Worm (Caenorhabditis elegans) whole organism, young adult: ENCODE results near the gene C53A5.11.

Experiments
- B0019.2 ChIP-seq: fragments of 200-800 bp; sonication (Bioruptor generic); conservative IDR thresholded peaks from 2 replicates; pipeline ENCODE4 v1.3.6; 2022; ENCODE audit warnings: missing genetic modification reagents, missing genetic modification characterization, missing compliant biosample characterization
- C17E4.6 ChIP-seq: fragments of 200-800 bp; sonication (Bioruptor generic); IDR thresholded peaks from 2 replicates; pipeline ENCODE4 v1.3.6; 2022; ENCODE audit warnings: missing genetic modification reagents, missing genetic modification characterization, missing compliant biosample characterization
- F23B12.7 ChIP-seq: sonication (generic microtip); optimal IDR thresholded peaks from 2 replicates; lab custom pipeline; 2017; ENCODE audit warnings: missing genetic modification characterization, mild to moderate bottlenecking, missing compliant biosample characterization, antibody characterized with exemption, moderate library complexity; ENCODE audit not compliant: insufficient read depth
- F49E8.2 ChIP-seq: sonication (generic microtip); optimal IDR thresholded peaks from 3 replicates; lab custom pipeline; 2017; ENCODE audit warnings: missing genetic modification characterization, mild to moderate bottlenecking, missing compliant biosample characterization, antibody characterized with exemption, moderate library complexity; ENCODE audit not compliant: insufficient read depth
- T07F8.4 ChIP-seq: sonication (generic microtip); optimal IDR thresholded peaks from 2 replicates; lab custom pipeline; 2016; ENCODE audit warnings: mild to moderate bottlenecking, missing genetic modification characterization, moderate library complexity, missing compliant biosample characterization
- Y53G8AR.9 ChIP-seq: fragments of 200-800 bp; sonication (Bioruptor generic); conservative IDR thresholded peaks from 2 replicates; pipeline ENCODE4 v1.3.6; 2022; ENCODE audit warnings: missing genetic modification reagents, missing genetic modification characterization, missing compliant biosample characterization
- Y95B8A.8 ChIP-seq: fragments of 200-800 bp; sonication (Bioruptor generic); IDR thresholded peaks from 2 replicates; pipeline ENCODE4 v1.3.6; 2022; ENCODE audit warnings: missing genetic modification reagents, missing genetic modification characterization, missing compliant biosample characterization
- attf-3 ChIP-seq: fragments of 200-800 bp; sonication (Bioruptor generic); conservative IDR thresholded peaks from 2 replicates; pipeline ENCODE4 v1.3.6; 2022; ENCODE audit warnings: missing genetic modification reagents, missing genetic modification characterization, missing compliant biosample characterization
- attf-5 ChIP-seq: fragments of 200-800 bp; sonication (Bioruptor generic); optimal IDR thresholded peaks from 2 replicates; lab custom pipeline; 2018; ENCODE audit warnings: mild to moderate bottlenecking, missing genetic modification characterization, missing compliant biosample characterization
- attf-6 ChIP-seq: fragments of 200-800 bp; sonication (Bioruptor generic); IDR thresholded peaks from 2 replicates; pipeline ENCODE4 v1.3.6; 2022; ENCODE audit warnings: missing genetic modification reagents, missing genetic modification characterization, missing compliant biosample characterization
- ceh-91 ChIP-seq: fragments of 200-800 bp; sonication (Bioruptor generic); IDR thresholded peaks from 2 replicates; pipeline ENCODE4 v1.3.6; 2022; ENCODE audit warnings: missing genetic modification reagents, missing genetic modification characterization, missing compliant biosample characterization
- chd-7 ChIP-seq: sonication (generic microtip); optimal IDR thresholded peaks from 2 replicates; lab custom pipeline; 2016; ENCODE audit warnings: mild to moderate bottlenecking, missing genetic modification characterization, moderate library complexity, missing compliant biosample characterization
- dox-1 ChIP-seq: fragments of 200-800 bp; sonication (Bioruptor generic); IDR thresholded peaks from 2 replicates; pipeline ENCODE4 v1.3.6; 2022; ENCODE audit warnings: missing genetic modification reagents, missing genetic modification characterization, missing compliant biosample characterization
- dpl-1 ChIP-seq: fragments of 150-350 bp; optimal IDR thresholded peaks from 2 replicates; lab custom pipeline; 2014; ENCODE audit warnings: missing biosample characterization, missing genetic modification reagents, missing genetic modification characterization
- egl-44 ChIP-seq: fragments of 200-800 bp; sonication (Bioruptor generic); IDR thresholded peaks from 2 replicates; pipeline ENCODE4 v1.3.6; 2022; ENCODE audit warnings: missing genetic modification reagents, missing genetic modification characterization, missing compliant biosample characterization
- ets-4 ChIP-seq: fragments of 200-800 bp; sonication (Bioruptor generic); optimal IDR thresholded peaks from 2 replicates; lab custom pipeline; 2018; ENCODE audit warnings: mild to moderate bottlenecking, missing genetic modification characterization, missing compliant biosample characterization
- fkh-3 ChIP-seq: sonication (generic microtip); optimal IDR thresholded peaks from 2 replicates; lab custom pipeline; 2016; ENCODE audit warnings: mild to moderate bottlenecking, missing genetic modification characterization, missing compliant biosample characterization
- hrde-1 ChIP-seq: sonication (generic microtip); optimal IDR thresholded peaks from 2 replicates; lab custom pipeline; 2016; ENCODE audit warnings: missing genetic modification characterization, mild to moderate bottlenecking, missing compliant biosample characterization, moderate library complexity, missing genotype, missing genetic modification reagents, borderline replicate concordance
- hsf-1 ChIP-seq: fragments of 200-800 bp; sonication (Bioruptor generic); IDR thresholded peaks from 2 replicates; pipeline ENCODE4 v1.3.6; 2022; ENCODE audit warnings: missing genetic modification reagents, missing genetic modification characterization, missing compliant biosample characterization
- let-607 ChIP-seq, 2 experiments: fragments of 200-800 bp in 1 of 2; sonication (Bioruptor generic) in 1 of 2; sonication (generic microtip) in 1 of 2; optimal IDR thresholded peaks; 2 replicates each; lab custom pipeline; 2016 to 2018; ENCODE audit warnings: mild to moderate bottlenecking in 2 of 2, missing compliant biosample characterization in 2 of 2, missing genetic modification characterization in 2 of 2, moderate library complexity in 2 of 2, missing genotype in 1 of 2
- lin-26 ChIP-seq: fragments of 200-800 bp; sonication (Bioruptor generic); IDR thresholded peaks from 2 replicates; pipeline ENCODE4 v1.3.6; 2022; ENCODE audit warnings: missing genetic modification reagents, missing genetic modification characterization, missing compliant biosample characterization
- lsy-27 ChIP-seq: sonication (generic microtip); optimal IDR thresholded peaks from 2 replicates; lab custom pipeline; 2017; ENCODE audit warnings: missing genetic modification characterization, mild to moderate bottlenecking, missing compliant biosample characterization, antibody characterized with exemption, missing genotype, borderline replicate concordance; ENCODE audit not compliant: insufficient read depth
- madf-8 ChIP-seq: fragments of 200-800 bp; sonication (Bioruptor generic); conservative IDR thresholded peaks from 2 replicates; pipeline ENCODE4 v1.3.6; 2022; ENCODE audit warnings: missing genetic modification reagents, missing genetic modification characterization, missing compliant biosample characterization
- mel-28 ChIP-seq: sonication (generic microtip); optimal IDR thresholded peaks from 2 replicates; lab custom pipeline; 2016; ENCODE audit warnings: borderline replicate concordance, mild to moderate bottlenecking, missing genetic modification characterization, missing compliant biosample characterization
- nfya-2 ChIP-seq: fragments of 200-800 bp; sonication (Bioruptor generic); IDR thresholded peaks from 2 replicates; pipeline ENCODE4 v1.3.6; 2022; ENCODE audit warnings: missing genetic modification reagents, missing genetic modification characterization, missing compliant biosample characterization
- nhr-179 ChIP-seq: sonication (generic microtip); optimal IDR thresholded peaks from 2 replicates; lab custom pipeline; 2016; ENCODE audit warnings: mild to moderate bottlenecking, missing genetic modification characterization, missing compliant biosample characterization
- rec-8 ChIP-seq, 2 experiments: sonication (generic microtip); optimal IDR thresholded peaks; 2 replicates each; lab custom pipeline; 2016; ENCODE audit warnings: mild to moderate bottlenecking in 2 of 2, missing genetic modification characterization in 2 of 2, missing genetic modification reagents in 2 of 2, missing genotype in 2 of 2, missing biosample characterization in 1 of 2, missing compliant biosample characterization in 1 of 2, moderate library complexity in 1 of 2
- repo-1 ChIP-seq: sonication (generic microtip); optimal IDR thresholded peaks from 2 replicates; lab custom pipeline; 2017; ENCODE audit warnings: mild to moderate bottlenecking, missing genetic modification characterization, missing compliant biosample characterization
- rpc-1 ChIP-seq, 2 experiments: fragments of 150-350 bp in 1 of 2; sonication (generic microtip) in 1 of 2; optimal IDR thresholded peaks; 2 replicates each; lab custom pipeline; 2014 to 2018; ENCODE audit warnings: missing biosample characterization in 1 of 2, missing genetic modification characterization in 1 of 2, missing genetic modification reagents in 1 of 2, missing genotype in 1 of 2
- sdz-38 ChIP-seq: sonication (generic microtip); optimal IDR thresholded peaks from 2 replicates; lab custom pipeline; 2016; ENCODE audit warnings: missing genotype, missing genetic modification characterization, missing compliant biosample characterization
- tbp1 ChIP-seq: fragments of 200-800 bp; sonication (Bioruptor generic); optimal IDR thresholded peaks from 2 replicates; lab custom pipeline; 2018; ENCODE audit warnings: mild to moderate bottlenecking, missing genetic modification characterization, missing compliant biosample characterization
- tbx-9 ChIP-seq: sonication (generic microtip); optimal IDR thresholded peaks from 2 replicates; lab custom pipeline; 2016; ENCODE audit warnings: borderline replicate concordance, missing genetic modification characterization, inconsistent platforms, missing compliant biosample characterization
- tlf-1 ChIP-seq: fragments of 200-800 bp; sonication (Bioruptor generic); optimal IDR thresholded peaks from 2 replicates; lab custom pipeline; 2018; ENCODE audit warnings: mild to moderate bottlenecking, missing genetic modification characterization, missing compliant biosample characterization
- xnd-1 ChIP-seq: sonication (generic microtip); optimal IDR thresholded peaks from 2 replicates; lab custom pipeline; 2016; ENCODE audit warnings: missing genotype, missing genetic modification reagents, missing genetic modification characterization, missing compliant biosample characterization
- ztf-26 ChIP-seq: sonication (generic microtip); optimal IDR thresholded peaks from 2 replicates; lab custom pipeline; 2017; ENCODE audit warnings: missing genetic modification characterization, missing compliant biosample characterization

Gene C53A5.11

ce11 chrV:14562589-14562988 is at the start of gene C53A5.11:
Gene C53A5.11, plus strand, starts transcription at chrV:14562889.
- no peak for TF ChIP-seq fkh-3 (tag; lab: Kevin White, UChicago)
- no peak for TF ChIP-seq hrde-1 (tag; lab: Kevin White, UChicago)
- no peak for TF ChIP-seq xnd-1 (tag; lab: Kevin White, UChicago)
- TF ChIP-seq lin-26 = no peak
- no peak for TF ChIP-seq tbx-9 (tag; lab: Kevin White, UChicago)
- no peak for TF ChIP-seq dpl-1
- no peak for TF ChIP-seq dox-1 (GFP tag; lab: Robert Waterston, UW)
- no peak for TF ChIP-seq lsy-27 (tag; lab: Kevin White, UChicago)
- no peak for TF ChIP-seq B0019.2 (GFP tag; lab: Robert Waterston, UW)
- no peak for TF ChIP-seq egl-44 (GFP tag; lab: Robert Waterston, UW)
- TF ChIP-seq attf-3 (GFP tag; lab: Robert Waterston, UW) = no peak
- no peak for TF ChIP-seq F49E8.2 (tag; lab: Kevin White, UChicago)
- no peak for TF ChIP-seq F23B12.7 (tag; lab: Kevin White, UChicago)
- no peak for TF ChIP-seq let-607 (tag; optimal IDR thresholded peaks at IDR 0.05; lab: Kevin White, UChicago)
- TF ChIP-seq madf-8 (GFP tag; lab: Robert Waterston, UW) = no peak
- no peak for TF ChIP-seq Y95B8A.8 (GFP tag; lab: Robert Waterston, UW)
- no peak for TF ChIP-seq C17E4.6 (GFP tag; lab: Robert Waterston, UW)

ce11 chrV:14518010-14518409 is 44.7 kb upstream of the C53A5.11 start, which contains the start of gene R02D5.6:
Gene R02D5.6, minus strand, starts transcription at chrV:14518110.
- TF ChIP-seq attf-5 (GFP tag; lab: Kevin White, UChicago) = no peak
- no peak for TF ChIP-seq ceh-91 (GFP tag; lab: Robert Waterston, UW)
- no peak for TF ChIP-seq chd-7 (tag; lab: Kevin White, UChicago)
- TF ChIP-seq rec-8 (tag; optimal IDR thresholded peaks at IDR 0.05; lab: Kevin White, UChicago) = no peak
- no peak for TF ChIP-seq tbp1 (GFP tag; lab: Kevin White, UChicago)
- TF ChIP-seq hsf-1 (GFP tag; lab: Robert Waterston, UW) = no peak
- no peak for TF ChIP-seq tlf-1
- TF ChIP-seq fkh-3 (tag; lab: Kevin White, UChicago) = no peak
- TF ChIP-seq, all 124 proteins: peak for 0

ce11 chrV:14519268-14519667 is 43.4 kb upstream of the C53A5.11 start, which contains the start of gene R02D5.8:
Gene R02D5.8, minus strand, starts transcription at chrV:14519368.
- no peak for TF ChIP-seq T07F8.4
- no peak for TF ChIP-seq ztf-26
- no peak for TF ChIP-seq nhr-179 (tag; lab: Kevin White, UChicago)
- no peak for TF ChIP-seq nfya-2 (GFP tag; lab: Robert Waterston, UW)
- TF ChIP-seq dox-1 (GFP tag; lab: Robert Waterston, UW) = no peak

- no peak for TF ChIP-seq repo-1 (tag; lab: Kevin White, UChicago)
- no peak for TF ChIP-seq mel-28 (tag; lab: Kevin White, UChicago)
- TF ChIP-seq ets-4 (GFP tag; lab: Kevin White, UChicago) = no peak
- no peak for TF ChIP-seq sdz-38
- no peak for TF ChIP-seq rpc-1 (optimal IDR thresholded peaks at IDR 0.05; lab: Kevin White, UChicago)
- no peak for TF ChIP-seq rpc-1 (tag; optimal IDR thresholded peaks at IDR 0.05; lab: Kevin White, UChicago)
- no peak for TF ChIP-seq attf-6 (GFP tag; lab: Robert Waterston, UW)
- no peak for TF ChIP-seq Y95B8A.8 (GFP tag; lab: Robert Waterston, UW)
- no peak for TF ChIP-seq Y53G8AR.9 (GFP tag; lab: Robert Waterston, UW)
These were observed 41.7 kb upstream of the C53A5.11 start, which contains the start of gene C53A5.17 for ce11 chrV:14521000-14521399. Gene C53A5.17, minus strand, starts transcription at chrV:14521100.
